Fruit fly (Drosophila melanogaster): ENCODE measurements around the gene CG43134.

- TF ChIP-seq vri (GFP tag; optimal IDR thresholded peaks at IDR 0.05) (no peak), Gug (GFP tag; IDR thresholded peaks at IDR 0.05) (no peak), Lpt (GFP tag; optimal IDR thresholded peaks at IDR 0.05) (no peak), CG11294 (GFP tag; IDR thresholded peaks at IDR 0.05) (no peak), CG6854 (GFP tag; optimal IDR thresholded peaks at IDR 0.05) (no peak), Hr39 (GFP tag; optimal IDR thresholded peaks at IDR 0.05) (no peak), CG10669 (GFP tag; optimal IDR thresholded peaks at IDR 0.05) (no peak), Hr38 (GFP tag; optimal IDR thresholded peaks at IDR 0.05) (no peak), CG8632 (GFP tag; optimal IDR thresholded peaks at IDR 0.05) (no peak), Eip78C (GFP tag) (no peak), CG11902 (GFP tag; optimal IDR thresholded peaks at IDR 0.05) (no peak), Smox (GFP tag; optimal IDR thresholded peaks at IDR 0.05) (no peak), Blimp-1 (GFP tag; optimal IDR thresholded peaks at IDR 0.05) (no peak)
Observed at dm6 chrX:4265327-4265726, 18.2 kb downstream of the CG43134 start.
